Worm (Caenorhabditis elegans) whole organism, young adult: ENCODE measurements around the gene Y38F1A.2.

Experiments used
- F57A8.1 ChIP-seq: fragments of 200-800 bp; sonication (Bioruptor generic); optimal IDR thresholded peaks from 2 replicates; lab custom pipeline; 2018; ENCODE audit warnings: mild to moderate bottlenecking, missing genetic modification characterization, moderate library complexity, missing compliant biosample characterization
- die-1 ChIP-seq: sonication (generic microtip); optimal IDR thresholded peaks from 2 replicates; lab custom pipeline; 2016; ENCODE audit warnings: missing genotype, mild to moderate bottlenecking, missing genetic modification characterization, missing compliant biosample characterization
- lag-1 ChIP-seq: fragments of 200-800 bp; sonication (Bioruptor generic); IDR thresholded peaks from 2 replicates; pipeline ENCODE4 v1.3.6; 2022; ENCODE audit warnings: missing genetic modification reagents, missing genetic modification characterization, missing compliant biosample characterization
- madf-6 ChIP-seq: fragments of 200-800 bp; sonication (Bioruptor generic); IDR thresholded peaks from 2 replicates; pipeline ENCODE4 v1.3.6; 2022; ENCODE audit warnings: missing genetic modification reagents, missing genetic modification characterization, missing compliant biosample characterization
- pbrm-1 ChIP-seq: fragments of 200-800 bp; sonication (Bioruptor generic); IDR thresholded peaks from 2 replicates; pipeline ENCODE4 v1.3.6; 2022; ENCODE audit warnings: missing genetic modification reagents, missing genetic modification characterization, missing compliant biosample characterization
- pha-4 ChIP-seq: fragments of 150-350 bp; sonication (generic microtip); optimal IDR thresholded peaks from 2 replicates; lab custom pipeline; 2014; ENCODE audit warnings: missing biosample characterization, missing genetic modification reagents, missing genetic modification characterization

- TF ChIP-seq madf-6 (GFP tag; lab: Robert Waterston, UW) (no peak), die-1 (tag; lab: Kevin White, UChicago) (no peak), F57A8.1 (GFP tag; lab: Kevin White, UChicago) (no peak), pha-4 (tag; lab: Kevin White, UChicago) (no peak), lag-1 (GFP tag; lab: Robert Waterston, UW) (no peak), pbrm-1 (no peak)
Measured at ce11 chrII:12985813-12986212, 31.1 kb downstream of the Y38F1A.2 start.
